Worm (Caenorhabditis elegans): ENCODE data around the gene srx-42.

srx-42 gene

ce11 chrV:13907557-13908104, 13.2 kb upstream of the srx-42 start (continued):
- peak; percentile 27; the same call in 1 of the 2 replicates for TF ChIP-seq snpc-1.2 (GFP tag; IDR thresholded peaks at IDR 0.05)
- peak; percentile 98 for TF ChIP-seq zfp-3 (GFP tag; conservative IDR thresholded peaks at IDR 0.05)

ce11 chrV:13908120-13908915, 12.5 kb upstream of the srx-42 start:
- peak; percentile 29 for TF ChIP-seq mes-2 (tag; optimal IDR thresholded peaks at IDR 0.05; ENCODE audit: poor library complexity, severe bottlenecking)
- no peak for TF ChIP-seq unc-130 (GFP tag; optimal IDR thresholded peaks at IDR 0.05)
- peak in 1 of 2 experiments; percentile 18 for TF ChIP-seq hif-1 (tag; optimal IDR thresholded peaks at IDR 0.05)
- TF ChIP-seq lin-1 (GFP tag; IDR thresholded peaks at IDR 0.05): 0 out of 2 replicates have a peak, but pooled peaks have one; percentile 6
- TF ChIP-seq nhr-28 (tag; optimal IDR thresholded peaks at IDR 0.05): no peak
- peak; percentile 7 for TF ChIP-seq T26A8.4 (GFP tag; IDR thresholded peaks at IDR 0.05)
- no peak for TF ChIP-seq ama-1 (optimal IDR thresholded peaks at IDR 0.05)
- TF ChIP-seq snpc-1.2 (GFP tag; IDR thresholded peaks at IDR 0.05): 0 out of 2 replicates have a peak, but pooled peaks have one; percentile 6
- TF ChIP-seq sdz-12 (GFP tag; optimal IDR thresholded peaks at IDR 0.05): peak; percentile 60
- TF ChIP-seq daf-16 (GFP tag; optimal IDR thresholded peaks at IDR 0.05): no peak
- peak; percentile 3 for TF ChIP-seq daf-16 (tag; optimal IDR thresholded peaks at IDR 0.05)
- TF ChIP-seq T20F7.1 (GFP tag; optimal IDR thresholded peaks at IDR 0.05): peak; percentile 31
- peak; percentile 72 for TF ChIP-seq aha-1 (tag)
- 0 out of 2 replicates have a peak, but pooled peaks have one; percentile 24 for TF ChIP-seq Y48G9A.11 (GFP tag; IDR thresholded peaks at IDR 0.05)

- peak; percentile 64 for TF ChIP-seq ama-1 (optimal IDR thresholded peaks at IDR 0.05)
- TF ChIP-seq madf-9 (GFP tag; conservative IDR thresholded peaks at IDR 0.05): 0 out of 2 replicates have a peak, but pooled peaks have one; percentile 6
- TF ChIP-seq aha-1 (tag): peak; percentile 95
- TF ChIP-seq spr-3 (GFP tag; optimal IDR thresholded peaks at IDR 0.05): no peak
Observed at ce11 chrV:13908916-13909176, 12.0 kb upstream of the srx-42 start, which contains the start of gene C06B3.6. Gene C06B3.6, minus strand, starts transcription at chrV:13908967.

- TF ChIP-seq nhr-10 (tag; optimal IDR thresholded peaks at IDR 0.05): peak; percentile 78
- peak; percentile 99 for TF ChIP-seq hlh-30 (tag; optimal IDR thresholded peaks at IDR 0.05; ENCODE audit: insufficient read depth)
- TF ChIP-seq php-3 (GFP tag; IDR thresholded peaks at IDR 0.05): peak; percentile 92
- TF ChIP-seq cey-2 (tag; optimal IDR thresholded peaks at IDR 0.05; ENCODE audit: borderline replicate concordance, insufficient read depth): peak; percentile 65
- peak; percentile 49 for TF ChIP-seq ztf-7 (tag; optimal IDR thresholded peaks at IDR 0.05)
- no peak for TF ChIP-seq snpc-1.2 (GFP tag; IDR thresholded peaks at IDR 0.05)
- TF ChIP-seq nhr-25 (tag; optimal IDR thresholded peaks at IDR 0.05; ENCODE audit: borderline replicate concordance, insufficient read depth): peak; percentile 52
- TF ChIP-seq ama-1 (optimal IDR thresholded peaks at IDR 0.05): peak; percentile 81
- peak; percentile 96 for TF ChIP-seq nhr-77 (tag; optimal IDR thresholded peaks at IDR 0.05)
- peak; percentile 47 for TF ChIP-seq mxl-3 (GFP tag; optimal IDR thresholded peaks at IDR 0.05)
- peak; percentile 99 for TF ChIP-seq aha-1 (tag)
- peak; percentile 30; the same call in 1 of the 2 replicates for TF ChIP-seq pha-4 (GFP tag; IDR thresholded peaks at IDR 0.05)
- TF ChIP-seq pha-4 (tag; optimal IDR thresholded peaks at IDR 0.05): peak; percentile 41
- peak; percentile 95 for TF ChIP-seq dve-1 (tag; optimal IDR thresholded peaks at IDR 0.05; ENCODE audit: insufficient read depth)
- TF ChIP-seq nhr-11 (tag; optimal IDR thresholded peaks at IDR 0.05): peak; percentile 98
- TF ChIP-seq mep-1 (tag; optimal IDR thresholded peaks at IDR 0.05): peak; percentile 90
- no peak for TF ChIP-seq unc-130 (GFP tag; optimal IDR thresholded peaks at IDR 0.05)
- peak in 1 of 2 experiments; percentile 98 for TF ChIP-seq unc-62 (GFP tag; optimal IDR thresholded peaks at IDR 0.05 in 1 of 2)
- TF ChIP-seq unc-62 (tag; optimal IDR thresholded peaks at IDR 0.05): no peak
- peak; percentile 51 to 83 for TF ChIP-seq daf-16 (GFP tag; optimal IDR thresholded peaks at IDR 0.05)
- TF ChIP-seq daf-16 (tag; optimal IDR thresholded peaks at IDR 0.05): peak; percentile 99
- no peak for TF ChIP-seq zfp-2 (tag; optimal IDR thresholded peaks at IDR 0.05)
- TF ChIP-seq mdl-1 (tag; optimal IDR thresholded peaks at IDR 0.05): peak; percentile 36 to 93
- TF ChIP-seq lin-13 (GFP tag; optimal IDR thresholded peaks at IDR 0.05): peak; percentile 62
- TF ChIP-seq T26A8.4 (GFP tag; IDR thresholded peaks at IDR 0.05): 0 out of 2 replicates have a peak, but pooled peaks have one; percentile 29
- TF ChIP-seq mdt-29 (GFP tag; IDR thresholded peaks at IDR 0.05): peak; percentile 78
- TF ChIP-seq rbr-2 (tag; optimal IDR thresholded peaks at IDR 0.05): no peak
- peak; percentile 57 for TF ChIP-seq nhr-102 (tag; optimal IDR thresholded peaks at IDR 0.05)
- peak; percentile 75 for TF ChIP-seq nhr-48 (tag; optimal IDR thresholded peaks at IDR 0.05)
- peak; percentile 95 for TF ChIP-seq nhr-28 (tag; optimal IDR thresholded peaks at IDR 0.05)
- TF ChIP-seq T20F7.1 (GFP tag; optimal IDR thresholded peaks at IDR 0.05): peak; percentile 67
- TF ChIP-seq fos-1 (tag; optimal IDR thresholded peaks at IDR 0.05): peak; percentile 73
- TF ChIP-seq F49E8.2 (tag; optimal IDR thresholded peaks at IDR 0.05; ENCODE audit: borderline replicate concordance): no peak
Observed at ce11 chrV:13909400-13909799, 11.4 kb upstream of the srx-42 start, which contains the start of gene C06B3.7. Gene C06B3.7, plus strand, starts transcription at chrV:13909686.
